Fruit fly (Drosophila melanogaster): ENCODE data around the gene CG14322.

Gene CG14322

DNA sequence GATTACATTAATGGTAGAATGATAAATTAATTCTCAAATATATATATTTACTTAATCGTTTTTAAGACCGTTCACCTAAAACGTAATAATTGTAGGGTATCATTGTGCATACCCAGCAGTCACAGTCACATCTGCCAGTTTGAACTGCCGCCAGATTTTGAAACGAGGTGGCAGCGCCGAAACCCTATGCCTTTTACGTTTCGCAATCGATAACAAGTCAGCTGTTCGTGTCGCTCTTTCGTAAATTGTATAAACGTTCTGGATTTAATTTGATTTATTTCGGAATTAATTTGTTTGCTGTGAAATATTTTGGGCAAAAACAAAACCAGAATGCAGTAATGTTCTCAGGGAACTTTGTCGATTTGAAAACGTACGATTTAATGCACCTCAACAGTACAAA, at the start of gene CG14322:
CG14322 (plus strand) TSS at position 236 of the 400 bp plus-strand sequence.
- no peak for TF ChIP-seq pan (optimal IDR thresholded peaks at IDR 0.05)
- TF ChIP-seq usp (GFP tag; optimal IDR thresholded peaks at IDR 0.05), result no peak
- no peak for TF ChIP-seq Dll (optimal IDR thresholded peaks at IDR 0.05)
- no peak for TF ChIP-seq psq (optimal IDR thresholded peaks at IDR 0.05)
- no peak for TF ChIP-seq CG8478 (optimal IDR thresholded peaks at IDR 0.05)
- TF ChIP-seq EcR (GFP tag; optimal IDR thresholded peaks at IDR 0.05), result no peak

DNA sequence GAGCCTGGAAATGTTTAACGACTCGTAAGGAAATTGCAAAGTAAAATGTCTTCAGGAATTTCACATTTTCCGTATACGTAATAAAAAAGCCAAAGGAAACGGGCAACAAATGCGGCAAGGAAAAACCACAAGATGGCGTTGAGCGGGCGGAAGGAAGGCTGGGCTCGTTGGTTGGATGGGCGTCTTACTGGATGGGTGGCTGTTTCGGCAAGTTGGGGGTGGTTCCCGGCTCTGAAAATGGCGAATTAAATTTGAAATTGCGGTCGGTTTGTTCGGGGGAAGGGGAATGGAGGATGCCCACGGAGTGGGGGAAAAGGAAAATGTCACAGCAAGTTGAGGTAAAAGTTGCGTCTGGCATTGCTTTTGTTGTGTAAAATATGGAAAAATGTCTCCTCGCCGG, 47.8 kb upstream of the CG14322 start:
- TF ChIP-seq Dll (optimal IDR thresholded peaks at IDR 0.05) (no peak), psq (optimal IDR thresholded peaks at IDR 0.05) (no peak), usp (GFP tag; optimal IDR thresholded peaks at IDR 0.05) (no peak)

dm6 chr3R:17601866-17602265, 45.6 kb upstream of the CG14322 start:
- TF ChIP-seq Dll (optimal IDR thresholded peaks at IDR 0.05) (no peak), EcR (GFP tag; optimal IDR thresholded peaks at IDR 0.05) (no peak), psq (optimal IDR thresholded peaks at IDR 0.05) (no peak), pan (optimal IDR thresholded peaks at IDR 0.05) (no peak), usp (GFP tag; optimal IDR thresholded peaks at IDR 0.05) (no peak), CG8478 (optimal IDR thresholded peaks at IDR 0.05) (no peak)

- TF ChIP-seq Dll (optimal IDR thresholded peaks at IDR 0.05) (no peak), usp (GFP tag; optimal IDR thresholded peaks at IDR 0.05) (no peak), EcR (GFP tag; optimal IDR thresholded peaks at IDR 0.05) (no peak), CG8478 (optimal IDR thresholded peaks at IDR 0.05) (no peak), psq (optimal IDR thresholded peaks at IDR 0.05) (no peak), pan (optimal IDR thresholded peaks at IDR 0.05) (no peak)
Measured at dm6 chr3R:17602974-17603373, 44.5 kb upstream of the CG14322 start.

DNA sequence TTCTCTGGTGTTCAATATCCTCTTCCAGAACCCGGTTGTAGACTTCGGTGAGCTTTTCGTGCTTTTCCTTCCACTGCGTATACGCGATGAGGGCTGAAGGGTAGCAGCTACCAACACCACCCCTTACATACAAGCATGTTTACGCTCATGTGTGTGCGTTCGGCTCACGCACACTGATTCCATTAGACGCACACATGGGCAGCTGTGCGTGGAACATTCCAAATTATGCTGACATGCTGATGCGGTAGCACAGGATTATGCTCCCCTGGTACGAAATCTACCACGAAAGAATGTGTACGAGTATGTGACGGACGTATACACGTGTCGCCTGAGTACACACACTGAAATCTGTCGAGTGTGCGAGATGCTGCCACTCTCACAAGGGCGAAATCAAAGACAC, 43.8 kb upstream of the CG14322 start:
- no peak for TF ChIP-seq usp (GFP tag; optimal IDR thresholded peaks at IDR 0.05)
- no peak for TF ChIP-seq pan (optimal IDR thresholded peaks at IDR 0.05)
- no peak for TF ChIP-seq Dll (optimal IDR thresholded peaks at IDR 0.05)
- no peak for TF ChIP-seq psq (optimal IDR thresholded peaks at IDR 0.05)
- no peak for TF ChIP-seq CG8478 (optimal IDR thresholded peaks at IDR 0.05)
- TF ChIP-seq EcR (GFP tag; optimal IDR thresholded peaks at IDR 0.05), result no peak

DNA sequence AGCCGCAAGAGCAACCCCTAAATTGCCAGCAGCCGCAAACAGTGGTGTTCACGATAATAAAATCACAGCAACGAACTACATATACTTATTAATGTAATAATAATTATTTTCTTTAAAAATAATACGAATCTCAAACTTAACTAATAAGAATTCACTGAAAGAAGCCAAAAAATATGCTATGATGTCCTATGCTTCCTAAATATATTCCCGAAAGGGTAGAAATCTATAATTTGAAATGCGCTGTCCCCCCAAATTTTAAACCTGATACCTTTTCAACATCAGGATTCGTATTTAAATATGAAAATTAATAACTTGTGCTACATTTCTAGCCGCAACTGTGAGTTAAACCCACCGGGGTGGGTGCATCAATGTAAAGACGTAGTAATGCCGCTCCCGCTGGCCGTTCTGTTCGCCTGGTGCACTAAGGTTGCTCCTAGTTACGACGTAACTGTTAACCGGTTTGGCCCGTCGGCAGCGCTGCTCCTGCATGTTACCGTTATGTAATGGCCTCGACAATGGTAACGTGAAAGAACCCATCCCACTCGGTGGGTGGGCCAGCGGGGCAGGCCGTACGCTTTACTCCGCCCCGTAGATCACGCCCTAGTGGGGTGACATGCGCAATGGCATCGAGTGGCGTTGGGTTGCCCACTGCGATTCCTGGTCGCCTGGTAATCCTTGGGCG, 43.1 kb upstream of the CG14322 start:
- no peak for TF ChIP-seq usp (GFP tag; optimal IDR thresholded peaks at IDR 0.05)
- TF ChIP-seq EcR (GFP tag; optimal IDR thresholded peaks at IDR 0.05), result no peak
- TF ChIP-seq Dll (optimal IDR thresholded peaks at IDR 0.05), result no peak
- TF ChIP-seq pan (optimal IDR thresholded peaks at IDR 0.05), result no peak
- TF ChIP-seq psq (optimal IDR thresholded peaks at IDR 0.05), result no peak
- TF ChIP-seq CG8478 (optimal IDR thresholded peaks at IDR 0.05), result no peak

- no peak for TF ChIP-seq Dll (optimal IDR thresholded peaks at IDR 0.05)
- no peak for TF ChIP-seq pan (optimal IDR thresholded peaks at IDR 0.05)
- no peak for TF ChIP-seq EcR (GFP tag; optimal IDR thresholded peaks at IDR 0.05)
- TF ChIP-seq CG8478 (optimal IDR thresholded peaks at IDR 0.05), result no peak
- no peak for TF ChIP-seq psq (optimal IDR thresholded peaks at IDR 0.05)
- TF ChIP-seq usp (GFP tag; optimal IDR thresholded peaks at IDR 0.05), result no peak
Measured at dm6 chr3R:17604880-17605667, 42.4 kb upstream of the CG14322 start.

DNA sequence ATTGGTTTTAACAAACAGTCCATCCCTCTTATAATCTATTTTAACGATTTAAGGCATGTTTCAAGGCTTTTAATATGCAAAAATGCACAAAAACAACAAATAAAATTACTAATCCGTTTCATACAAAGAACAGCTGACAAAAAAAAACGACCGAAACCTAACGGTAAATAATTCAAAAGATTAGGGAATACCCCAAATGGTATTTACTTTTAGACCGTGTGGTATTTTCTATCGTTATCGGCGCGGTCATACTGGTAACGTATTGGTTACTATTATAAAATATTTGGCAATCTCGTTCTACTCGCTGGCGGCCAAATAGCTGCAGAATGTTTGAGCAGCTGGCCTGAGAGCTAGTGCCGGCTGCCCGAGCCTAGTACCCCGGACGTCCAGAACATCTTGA, 41.6 kb upstream of the CG14322 start, which contains the start of gene sll:
sll (plus strand) TSS at position 235 of the 400 bp plus-strand sequence.
- no peak for TF ChIP-seq psq (optimal IDR thresholded peaks at IDR 0.05)
- no peak for TF ChIP-seq EcR (GFP tag; optimal IDR thresholded peaks at IDR 0.05)
- no peak for TF ChIP-seq usp (GFP tag; optimal IDR thresholded peaks at IDR 0.05)
- TF ChIP-seq Dll (optimal IDR thresholded peaks at IDR 0.05), result no peak
- no peak for TF ChIP-seq CG8478 (optimal IDR thresholded peaks at IDR 0.05)
- no peak for TF ChIP-seq pan (optimal IDR thresholded peaks at IDR 0.05)

DNA sequence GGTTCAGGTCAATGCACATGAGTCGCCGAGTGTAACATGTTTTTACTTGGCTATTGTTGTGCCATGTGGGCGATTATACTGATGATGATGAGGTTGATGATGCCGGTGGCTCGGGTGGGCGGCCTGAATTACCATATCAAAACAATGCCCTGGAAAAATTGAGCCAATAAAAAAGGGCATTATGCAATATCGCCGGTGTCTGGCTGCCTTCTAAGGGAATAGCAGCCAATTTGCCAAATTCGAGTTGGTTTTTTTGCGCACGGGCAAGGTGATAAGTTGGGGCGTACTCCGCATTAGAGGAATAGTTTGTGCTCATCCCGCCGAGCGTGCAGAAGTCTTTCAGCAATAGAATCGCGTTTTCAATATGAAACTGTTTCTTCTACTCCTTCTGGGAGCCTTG, 38.4 kb upstream of the CG14322 start, which contains the start of gene CG14329:
CG14329 (plus strand) TSS at position 301 of the 400 bp plus-strand sequence.
- TF ChIP-seq usp (GFP tag; optimal IDR thresholded peaks at IDR 0.05) (no peak), CG8478 (optimal IDR thresholded peaks at IDR 0.05) (no peak)

- TF ChIP-seq Dll (optimal IDR thresholded peaks at IDR 0.05) (no peak), EcR (GFP tag; optimal IDR thresholded peaks at IDR 0.05) (no peak), pan (optimal IDR thresholded peaks at IDR 0.05) (no peak), usp (GFP tag; optimal IDR thresholded peaks at IDR 0.05) (no peak), CG8478 (optimal IDR thresholded peaks at IDR 0.05) (no peak), psq (optimal IDR thresholded peaks at IDR 0.05) (no peak)
Measured at dm6 chr3R:17611411-17611810, 36.1 kb upstream of the CG14322 start, which contains the start of gene Edg91. Edg91 (minus strand) TSS chr3R:17611511.

- no peak for TF ChIP-seq pan (optimal IDR thresholded peaks at IDR 0.05)
Measured at dm6 chr3R:17611836-17612235, 35.6 kb upstream of the CG14322 start.

dm6 chr3R:17612587-17612986, 34.9 kb upstream of the CG14322 start, which contains the start of gene CG34281:
CG34281 (plus strand) TSS chr3R:17612887.
- TF ChIP-seq usp (GFP tag; optimal IDR thresholded peaks at IDR 0.05) (no peak), pan (optimal IDR thresholded peaks at IDR 0.05) (no peak), Dll (optimal IDR thresholded peaks at IDR 0.05) (no peak), EcR (GFP tag; optimal IDR thresholded peaks at IDR 0.05) (no peak), CG8478 (optimal IDR thresholded peaks at IDR 0.05) (no peak), psq (optimal IDR thresholded peaks at IDR 0.05) (no peak)

Data from whole organism.